Worm (Caenorhabditis elegans) whole organism, late embryonic: ENCODE measurements around the gene Y41C4A.18.

Source experiments
- F13H6.1 ChIP-seq: sonication (generic microtip); optimal IDR thresholded peaks from 2 replicates; lab custom pipeline; 2016; ENCODE audit warnings: missing genetic modification characterization, missing compliant biosample characterization
- K09A11.1 ChIP-seq: sonication (generic microtip); optimal IDR thresholded peaks from 2 replicates; lab custom pipeline; 2017; ENCODE audit warnings: antibody characterized with exemption, mild to moderate bottlenecking, missing genetic modification characterization, missing compliant biosample characterization; ENCODE audit not compliant: insufficient read depth
- ama-1 ChIP-seq: fragments of 150-350 bp; optimal IDR thresholded peaks from 2 replicates; lab custom pipeline; 2014
- dve-1 ChIP-seq: sonication (generic microtip); optimal IDR thresholded peaks from 2 replicates; lab custom pipeline; 2017; ENCODE audit warnings: antibody characterized with exemption, mild to moderate bottlenecking, missing genetic modification characterization, missing compliant biosample characterization
- fkh-6 ChIP-seq: sonication (generic microtip); optimal IDR thresholded peaks from 2 replicates; lab custom pipeline; 2016; ENCODE audit warnings: missing genetic modification characterization, missing compliant biosample characterization
- gmeb-2 ChIP-seq: sonication (generic microtip); optimal IDR thresholded peaks from 2 replicates; lab custom pipeline; 2016; ENCODE audit warnings: missing genetic modification characterization, inconsistent platforms, missing compliant biosample characterization
- hlh-13 ChIP-seq: fragments of 200-800 bp; sonication (Bioruptor generic); optimal IDR thresholded peaks from 2 replicates; lab custom pipeline; 2018; ENCODE audit warnings: mild to moderate bottlenecking, missing genetic modification characterization, missing compliant biosample characterization
- hlh-30 ChIP-seq: sonication (generic microtip); optimal IDR thresholded peaks from 2 replicates; lab custom pipeline; 2017; ENCODE audit warnings: antibody characterized with exemption, missing genetic modification characterization, missing compliant biosample characterization; ENCODE audit not compliant: insufficient read depth
- mec-3 ChIP-seq: sonication (generic microtip); optimal IDR thresholded peaks from 2 replicates; lab custom pipeline; 2016; ENCODE audit warnings: borderline replicate concordance, missing genetic modification characterization, missing compliant biosample characterization
- nhr-11 ChIP-seq: fragments of 150-350 bp; optimal IDR thresholded peaks from 2 replicates; lab custom pipeline; 2014; ENCODE audit warnings: missing biosample characterization, missing genetic modification characterization
- pqm-1 ChIP-seq: sonication (generic microtip); optimal IDR thresholded peaks from 2 replicates; lab custom pipeline; 2016; ENCODE audit warnings: missing genetic modification characterization, missing compliant biosample characterization
- unc-3 ChIP-seq, 2 experiments: fragments of 200-800 bp in 1 of 2; sonication (Bioruptor generic) in 1 of 2; sonication (generic microtip) in 1 of 2; conservative IDR thresholded peaks in 1 of 2; optimal IDR thresholded peaks in 1 of 2; 2 replicates each; pipeline versions ENCODE4 v1.3.6 to Lab custom; 2016 to 2022; ENCODE audit warnings: missing compliant biosample characterization in 2 of 2, missing genetic modification characterization in 2 of 2, missing genetic modification reagents in 1 of 2

- TF ChIP-seq ama-1 (lab: Kevin White, UChicago) (no peak), hlh-30 (tag; lab: Kevin White, UChicago) (no peak), dve-1 (no peak), hlh-13 (GFP tag; lab: Kevin White, UChicago) (no peak), K09A11.1 (tag; lab: Kevin White, UChicago) (no peak), nhr-11 (tag; lab: Kevin White, UChicago) (no peak), unc-3 (GFP tag; conservative IDR thresholded peaks at IDR 0.05; lab: Robert Waterston, UW) (no peak), unc-3 (tag; optimal IDR thresholded peaks at IDR 0.05; lab: Kevin White, UChicago) (no peak), mec-3 (tag; lab: Kevin White, UChicago) (no peak), fkh-6 (tag; lab: Kevin White, UChicago) (no peak), F13H6.1 (tag; lab: Kevin White, UChicago) (no peak), pqm-1 (tag; lab: Kevin White, UChicago) (no peak), gmeb-2 (no peak)
Measured at ce11 chrIII:11732056-11732455, 1.6 kb downstream of the Y41C4A.18 start, which contains the start of gene Y41C4A.21.
